Fruit fly (Drosophila melanogaster) whole organism, pupa: ENCODE data around the gene PIG-S.
A peak's percentile ranks its signal among the peaks of the same experiment; 100 is the strongest.

ENCODE experiments used
- CG14655 ChIP-seq: fragments of 200-800 bp; sonication (Bioruptor generic); optimal IDR thresholded peaks from 3 replicates; lab custom pipeline; 2017; ENCODE audit warnings: mild to moderate bottlenecking, missing biosample characterization, missing genetic modification reagents, missing genetic modification characterization
- CG15710 ChIP-seq: fragments of 200-800 bp; sonication (Bioruptor generic); optimal IDR thresholded peaks from 2 replicates; lab custom pipeline; 2018; ENCODE audit warnings: missing biosample characterization, mild to moderate bottlenecking, missing genetic modification characterization, moderate library complexity
- CG17806 ChIP-seq: fragments of 200-800 bp; sonication (Bioruptor generic); optimal IDR thresholded peaks from 2 replicates; lab custom pipeline; 2018; ENCODE audit warnings: missing biosample characterization, mild to moderate bottlenecking, missing genetic modification characterization, moderate library complexity
- CG34367 ChIP-seq: fragments of 200-800 bp; sonication (Bioruptor generic); optimal IDR thresholded peaks from 2 replicates; lab custom pipeline; 2018; ENCODE audit warnings: missing biosample characterization, mild to moderate bottlenecking, missing genetic modification characterization
- CG8159 ChIP-seq: fragments of 200-800 bp; sonication (Bioruptor generic); optimal IDR thresholded peaks from 3 replicates; lab custom pipeline; 2018; ENCODE audit warnings: missing biosample characterization, mild to moderate bottlenecking, missing genetic modification characterization, moderate library complexity
- CG8301 ChIP-seq: fragments of 200-800 bp; sonication (Bioruptor generic); optimal IDR thresholded peaks from 2 replicates; lab custom pipeline; 2018; ENCODE audit warnings: missing biosample characterization, mild to moderate bottlenecking, missing genetic modification characterization
- CG9948 ChIP-seq: fragments of 200-800 bp; sonication (Bioruptor generic); optimal IDR thresholded peaks from 2 replicates; lab custom pipeline; 2018; ENCODE audit warnings: missing biosample characterization, mild to moderate bottlenecking, missing genetic modification characterization, moderate library complexity
- D1 ChIP-seq: fragments of 200-800 bp; sonication (Bioruptor generic); optimal IDR thresholded peaks from 2 replicates; lab custom pipeline; 2018; ENCODE audit warnings: missing biosample characterization, mild to moderate bottlenecking, missing genetic modification characterization, moderate library complexity
- EcR ChIP-seq: fragments of 200-800 bp; sonication (Bioruptor generic); optimal IDR thresholded peaks from 3 replicates; lab custom pipeline; 2019; ENCODE audit warnings: missing biosample characterization, missing genetic modification characterization, mild to moderate bottlenecking, moderate library complexity, missing genetic modification reagents
- Pif1B ChIP-seq: fragments of 200-800 bp; sonication (Bioruptor generic); optimal IDR thresholded peaks from 3 replicates; lab custom pipeline; 2016; ENCODE audit warnings: missing biosample characterization, missing genetic modification characterization
- Snoo ChIP-seq: fragments of 200-800 bp; sonication (Bioruptor generic); optimal IDR thresholded peaks from 3 replicates; lab custom pipeline; 2017; ENCODE audit warnings: missing biosample characterization, mild to moderate bottlenecking, missing genetic modification characterization, inconsistent platforms
- rn ChIP-seq: fragments of 200-800 bp; sonication (Bioruptor generic); IDR thresholded peaks from 2 replicates; pipeline ENCODE4 v1.3.6; 2022; ENCODE audit warnings: missing biosample characterization, missing genetic modification characterization

DNA sequence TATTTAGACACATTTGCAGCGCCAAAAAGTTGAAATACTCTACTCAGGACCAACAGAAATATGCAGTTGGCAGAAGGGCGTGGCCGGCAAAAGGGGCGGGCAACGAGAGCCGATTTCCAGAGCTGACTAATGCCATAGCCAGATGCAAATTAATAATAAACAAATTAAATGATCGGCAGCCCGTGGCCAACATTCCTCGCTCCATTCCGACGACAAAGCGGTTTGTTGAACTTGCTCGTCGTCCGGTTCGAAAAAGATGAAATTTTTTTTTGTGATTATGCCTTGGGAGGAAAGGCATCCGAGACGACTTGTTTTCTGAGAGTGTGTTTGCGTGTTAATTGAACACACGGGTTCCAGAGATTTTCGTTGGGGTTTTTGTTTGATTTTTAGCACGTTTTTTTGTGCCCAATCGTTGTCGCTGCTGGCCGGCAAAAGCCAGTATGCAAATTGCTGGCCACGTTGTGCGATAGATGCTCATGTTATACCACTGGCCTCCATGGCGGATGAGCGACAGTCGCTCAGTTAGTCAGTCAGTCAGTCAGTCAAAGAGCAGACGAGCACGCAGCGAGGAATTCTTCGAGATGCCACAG lies 28.3 kb downstream of the PIG-S start:
- TF ChIP-seq CG8301 (tag; lab: Kevin White, UChicago) = no peak
- TF ChIP-seq D1 = no peak
- peak; percentile 89 for TF ChIP-seq EcR (GFP tag; lab: Kevin White, UChicago)
- no peak for TF ChIP-seq Pif1B (GFP tag; lab: Kevin White, UChicago)
- no peak for TF ChIP-seq CG9948 (tag; lab: Kevin White, UChicago)
- no peak for TF ChIP-seq CG15710 (tag; lab: Kevin White, UChicago)
- TF ChIP-seq CG14655 = no peak
- TF ChIP-seq CG8159 (tag; lab: Kevin White, UChicago) = no peak
- TF ChIP-seq CG34367 (tag; lab: Kevin White, UChicago) = no peak
- TF ChIP-seq rn (GFP tag; lab: Robert Waterston, UW) = no peak
- TF ChIP-seq Snoo (tag; lab: Kevin White, UChicago) = no peak
- no peak for TF ChIP-seq CG17806 (tag; lab: Kevin White, UChicago)
